Fruit fly (Drosophila melanogaster) whole organism, embryonic: ENCODE results near the gene CG34283.
A peak's percentile ranks its signal among the peaks of the same experiment; 100 is the strongest.

Experiments
- Awh ChIP-seq: fragments of 200-800 bp; sonication (Bioruptor generic); IDR thresholded peaks from 2 replicates; pipeline ENCODE4, ENCODE4 v1.3.6; 2022; ENCODE audit warnings: missing biosample characterization, missing genetic modification characterization
- CG10147 ChIP-seq: fragments of 200-800 bp; sonication (Bioruptor generic); optimal IDR thresholded peaks from 2 replicates; lab custom pipeline; 2019; ENCODE audit warnings: missing biosample characterization, mild to moderate bottlenecking, missing genetic modification characterization, moderate library complexity
- CG10267 ChIP-seq: fragments of 200-800 bp; sonication (Bioruptor generic); optimal IDR thresholded peaks from 2 replicates; lab custom pipeline; 2018; ENCODE audit warnings: missing biosample characterization, mild to moderate bottlenecking, missing genetic modification characterization, moderate library complexity
- CG10321 ChIP-seq: fragments of 200-800 bp; sonication (Bioruptor generic); IDR thresholded peaks from 2 replicates; pipeline ENCODE4 v1.3.6; 2022; ENCODE audit warnings: missing biosample characterization, missing genetic modification characterization
- CG12104 ChIP-seq: fragments of 200-800 bp; sonication (Bioruptor generic); optimal IDR thresholded peaks from 3 replicates; lab custom pipeline; 2016; ENCODE audit warnings: missing biosample characterization, missing genetic modification characterization
- CG1233 ChIP-seq: fragments of 200-800 bp; sonication (Bioruptor generic); optimal IDR thresholded peaks from 4 replicates; lab custom pipeline; 2018; ENCODE audit warnings: missing biosample characterization, mild to moderate bottlenecking, missing genetic modification characterization
- CG12391 ChIP-seq: fragments of 200-800 bp; sonication (Bioruptor generic); optimal IDR thresholded peaks from 3 replicates; lab custom pipeline; 2018; ENCODE audit warnings: missing biosample characterization, mild to moderate bottlenecking, missing genetic modification characterization, moderate library complexity
- CG14050 ChIP-seq: fragments of 200-800 bp; sonication (Bioruptor generic); IDR thresholded peaks from 3 replicates; pipeline ENCODE4 v1.3.6; 2022; ENCODE audit warnings: missing biosample characterization, missing genetic modification characterization
- CG14441 ChIP-seq: fragments of 200-800 bp; sonication (Bioruptor generic); IDR thresholded peaks from 2 replicates; pipeline ENCODE4 v1.3.6; 2022; ENCODE audit warnings: missing biosample characterization, missing genetic modification characterization
- CG15269 ChIP-seq: fragments of 200-800 bp; sonication (Bioruptor generic); optimal IDR thresholded peaks from 2 replicates; lab custom pipeline; 2018; ENCODE audit warnings: missing biosample characterization, mild to moderate bottlenecking, missing genetic modification characterization, moderate library complexity
- CG15514 ChIP-seq: fragments of 200-800 bp; sonication (Bioruptor generic); optimal IDR thresholded peaks from 3 replicates; lab custom pipeline; 2017; ENCODE audit warnings: missing biosample characterization, missing genetic modification characterization, mild to moderate bottlenecking, moderate library complexity, missing genetic modification reagents
- CG15601 ChIP-seq: fragments of 200-800 bp; sonication (Bioruptor generic); optimal IDR thresholded peaks from 3 replicates; lab custom pipeline; 2019; ENCODE audit warnings: missing biosample characterization, mild to moderate bottlenecking, missing genetic modification characterization, moderate library complexity
- CG18599 ChIP-seq: fragments of 200-800 bp; sonication (Bioruptor generic); optimal IDR thresholded peaks from 3 replicates; lab custom pipeline; 2017; ENCODE audit warnings: missing biosample characterization, missing genetic modification characterization, mild to moderate bottlenecking, moderate library complexity, missing genetic modification reagents
- CG18764 ChIP-seq: fragments of 200-800 bp; sonication (Bioruptor generic); optimal IDR thresholded peaks from 3 replicates; lab custom pipeline; 2016; ENCODE audit warnings: missing biosample characterization, missing genetic modification characterization
- CG2199 ChIP-seq: fragments of 200-800 bp; sonication (Bioruptor generic); IDR thresholded peaks from 3 replicates; pipeline ENCODE4 v1.3.6; 2022; ENCODE audit warnings: missing biosample characterization, missing genetic modification characterization
- CG30020 ChIP-seq: fragments of 200-800 bp; optimal IDR thresholded peaks from 2 replicates; lab custom pipeline; 2019; ENCODE audit warnings: missing biosample characterization, mild to moderate bottlenecking, missing genetic modification characterization, moderate library complexity
- CG33557 ChIP-seq: fragments of 200-800 bp; sonication (Bioruptor generic); optimal IDR thresholded peaks from 2 replicates; lab custom pipeline; 2019; ENCODE audit warnings: missing biosample characterization, mild to moderate bottlenecking, missing genetic modification characterization, moderate library complexity
- CG3995 ChIP-seq: fragments of 200-800 bp; sonication (Bioruptor generic); optimal IDR thresholded peaks from 3 replicates; lab custom pipeline; 2016; ENCODE audit warnings: missing biosample characterization, missing genetic modification characterization
- CG4820 ChIP-seq: fragments of 200-800 bp; sonication (Bioruptor generic); optimal IDR thresholded peaks from 3 replicates; lab custom pipeline; 2016; ENCODE audit warnings: missing biosample characterization, missing genetic modification characterization
- CG5245 ChIP-seq: fragments of 200-800 bp; sonication (Bioruptor generic); optimal IDR thresholded peaks from 3 replicates; lab custom pipeline; 2016; ENCODE audit warnings: missing biosample characterization, missing genetic modification characterization
- CG9817 ChIP-seq: fragments of 200-800 bp; sonication (Bioruptor generic); optimal IDR thresholded peaks from 2 replicates; lab custom pipeline; 2018; ENCODE audit warnings: missing biosample characterization, mild to moderate bottlenecking, missing genetic modification characterization, moderate library complexity
- Chrac-16 ChIP-seq: fragments of 200-800 bp; sonication (Bioruptor generic); optimal IDR thresholded peaks from 3 replicates; lab custom pipeline; 2016; ENCODE audit warnings: missing biosample characterization, missing genetic modification characterization
- D ChIP-seq, 2 experiments: fragments of 200-800 bp in 1 of 2; fragments of >200 bp in 1 of 2; sonication (Bioruptor generic) in 1 of 2; optimal IDR thresholded peaks; 2 replicates in 1 of 2; 3 replicates in 1 of 2; lab custom pipeline; 2017; ENCODE audit warnings: mild to moderate bottlenecking in 1 of 2, missing biosample characterization in 1 of 2, missing genetic modification characterization in 1 of 2, missing genetic modification reagents in 1 of 2
- Dad ChIP-seq: fragments of 200-800 bp; sonication (Bioruptor generic); optimal IDR thresholded peaks from 3 replicates; lab custom pipeline; 2016; ENCODE audit warnings: missing biosample characterization, missing genetic modification characterization
- Ets65A ChIP-seq: fragments of 200-800 bp; sonication (Bioruptor generic); peaks from one replicate; lab custom pipeline; 2016; ENCODE audit warnings: missing biosample characterization, missing genetic modification characterization
- Sry-δ ChIP-seq: fragments of 200-800 bp; sonication (Bioruptor generic); optimal IDR thresholded peaks from 2 replicates; lab custom pipeline; 2016; ENCODE audit warnings: missing biosample characterization, missing genetic modification characterization
- Usf ChIP-seq: fragments of 200-800 bp; sonication (Bioruptor generic); optimal IDR thresholded peaks from 2 replicates; lab custom pipeline; 2017; ENCODE audit warnings: missing genotype, missing biosample characterization, missing genetic modification characterization
- YL-1 ChIP-seq: fragments of 200-800 bp; sonication (Bioruptor generic); optimal IDR thresholded peaks from 3 replicates; lab custom pipeline; 2017; ENCODE audit warnings: missing biosample characterization, mild to moderate bottlenecking, missing genetic modification characterization
- al ChIP-seq: fragments of 200-800 bp; sonication (Bioruptor generic); IDR thresholded peaks from 2 replicates; pipeline ENCODE4 v1.3.6; 2022; ENCODE audit warnings: missing biosample characterization, missing genetic modification characterization
- amos ChIP-seq: fragments of 200-800 bp; sonication (Bioruptor generic); IDR thresholded peaks from 2 replicates; pipeline ENCODE4 v1.3.6; 2022; ENCODE audit warnings: missing biosample characterization, missing genetic modification characterization; ENCODE audit not compliant: partially characterized antibody
- bigmax ChIP-seq: fragments of 200-800 bp; sonication (Bioruptor generic); optimal IDR thresholded peaks from 2 replicates; lab custom pipeline; 2018; ENCODE audit warnings: missing biosample characterization, mild to moderate bottlenecking, missing genetic modification characterization
- cas ChIP-seq: fragments of 200-800 bp; sonication (Bioruptor generic); IDR thresholded peaks from 2 replicates; pipeline ENCODE4 v1.3.6; 2022; ENCODE audit warnings: missing biosample characterization, missing genetic modification characterization
- cato ChIP-seq: fragments of 200-800 bp; sonication (Bioruptor generic); optimal IDR thresholded peaks from 2 replicates; lab custom pipeline; 2016; ENCODE audit warnings: missing biosample characterization, missing genetic modification characterization, borderline replicate concordance
- cwo ChIP-seq: fragments of 200-800 bp; sonication (Bioruptor generic); optimal IDR thresholded peaks from 3 replicates; lab custom pipeline; 2017; ENCODE audit warnings: missing biosample characterization, missing genetic modification characterization, mild to moderate bottlenecking, moderate library complexity, missing genetic modification reagents
- dmrt11E ChIP-seq: fragments of 200-800 bp; sonication (Bioruptor generic); optimal IDR thresholded peaks from 3 replicates; lab custom pipeline; 2018; ENCODE audit warnings: missing biosample characterization, mild to moderate bottlenecking, missing genetic modification characterization, moderate library complexity
- ewg ChIP-seq: fragments of 200-800 bp; sonication (Bioruptor generic); optimal IDR thresholded peaks from 3 replicates; lab custom pipeline; 2017; ENCODE audit warnings: mild to moderate bottlenecking, missing biosample characterization, missing genetic modification reagents, missing genetic modification characterization
- gem ChIP-seq: fragments of 200-800 bp; sonication (Bioruptor generic); optimal IDR thresholded peaks from 2 replicates; lab custom pipeline; 2019; ENCODE audit warnings: missing biosample characterization, mild to moderate bottlenecking, missing genetic modification characterization, moderate library complexity
- ham ChIP-seq: fragments of 200-800 bp; sonication (Bioruptor generic); IDR thresholded peaks from 2 replicates; pipeline ENCODE4 v1.3.6; 2022; ENCODE audit warnings: missing biosample characterization, missing genetic modification characterization
- klu ChIP-seq: fragments of 200-800 bp; sonication (Bioruptor generic); IDR thresholded peaks from 2 replicates; pipeline ENCODE4 v1.3.6; 2022; ENCODE audit warnings: missing biosample characterization, missing genetic modification characterization
- knrl ChIP-seq: fragments of 200-800 bp; sonication (Bioruptor generic); IDR thresholded peaks from 3 replicates; pipeline ENCODE4 v1.3.6; 2022; ENCODE audit warnings: missing biosample characterization, missing genetic modification characterization; ENCODE audit not compliant: partially characterized antibody
- lbe ChIP-seq: fragments of 200-800 bp; sonication (Bioruptor generic); optimal IDR thresholded peaks from 2 replicates; lab custom pipeline; 2016; ENCODE audit warnings: missing biosample characterization, mild to moderate bottlenecking, missing genetic modification characterization
- lmd ChIP-seq: fragments of 200-800 bp; sonication (Bioruptor generic); IDR thresholded peaks from 2 replicates; pipeline ENCODE4 v1.3.6; 2022; ENCODE audit warnings: missing biosample characterization, missing genetic modification characterization
- nerfin-2 ChIP-seq: fragments of 200-800 bp; sonication (Bioruptor generic); IDR thresholded peaks from 2 replicates; pipeline ENCODE4 v1.3.6; 2022; ENCODE audit warnings: missing biosample characterization, missing genetic modification characterization; ENCODE audit not compliant: partially characterized antibody
- psq ChIP-seq: fragments of 200-800 bp; sonication (Bioruptor generic); optimal IDR thresholded peaks from 2 replicates; lab custom pipeline; 2017; ENCODE audit warnings: missing biosample characterization, missing genetic modification characterization
- pum ChIP-seq: fragments of 200-800 bp; sonication (Bioruptor generic); optimal IDR thresholded peaks from 2 replicates; lab custom pipeline; 2016; ENCODE audit warnings: missing biosample characterization, missing genetic modification characterization
- ranshi ChIP-seq: fragments of 200-800 bp; sonication (Bioruptor generic); IDR thresholded peaks from 2 replicates; pipeline ENCODE4 v1.3.6; 2022; ENCODE audit warnings: missing biosample characterization, missing genetic modification characterization
- seq ChIP-seq: fragments of 200-800 bp; sonication (Bioruptor generic); IDR thresholded peaks from 2 replicates; pipeline ENCODE4 v1.3.6; 2022; ENCODE audit warnings: missing biosample characterization, missing genetic modification characterization
- trem ChIP-seq: fragments of 200-800 bp; optimal IDR thresholded peaks from 3 replicates; lab custom pipeline; 2019; ENCODE audit warnings: missing biosample characterization, mild to moderate bottlenecking, missing genetic modification characterization, moderate library complexity
- wdn ChIP-seq: fragments of 200-800 bp; sonication (Bioruptor generic); IDR thresholded peaks from 2 replicates; pipeline ENCODE4 v1.3.6; 2022; ENCODE audit warnings: missing biosample characterization, missing genetic modification characterization

The CG34283 gene

DNA sequence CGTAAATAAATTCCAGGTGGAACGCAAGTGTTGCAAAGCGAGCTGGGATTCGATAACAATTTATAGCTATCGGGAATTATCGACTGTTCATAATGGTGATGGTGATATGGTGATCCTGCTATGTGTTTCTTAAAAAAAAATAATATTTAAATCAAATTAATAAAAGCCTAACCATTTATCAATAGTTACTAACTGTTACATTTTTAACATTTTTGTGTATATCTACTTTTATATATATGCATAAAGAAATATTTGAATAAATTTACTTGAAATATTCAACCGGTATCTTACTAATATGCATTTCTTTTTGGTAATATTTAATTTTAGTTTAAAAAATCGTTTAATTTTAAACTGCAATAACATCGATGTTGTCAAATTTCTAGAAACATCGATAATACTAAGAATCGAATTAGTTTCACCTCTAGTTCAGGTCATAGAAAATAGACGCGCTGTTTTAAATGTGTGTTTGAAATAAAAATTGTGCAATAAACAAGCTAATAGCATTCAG is 23.6 kb upstream of the CG34283 start, which contains the start of the genes PGS1 and gwl (continued):
- peak; percentile 73 for TF ChIP-seq CG12104
- peak; percentile 74 for TF ChIP-seq Chrac-16 (GFP tag; lab: Kevin White, UChicago)
- TF ChIP-seq pum = peak; percentile 34
- TF ChIP-seq psq (GFP tag; lab: Kevin White, UChicago) = peak; percentile 61
- no peak for TF ChIP-seq CG2199
- TF ChIP-seq cas (GFP tag; lab: Robert Waterston, UW) = peak; percentile 73
- TF ChIP-seq CG15269 (tag; lab: Kevin White, UChicago) = peak; percentile 75
- peak; percentile 84 for TF ChIP-seq lmd (GFP tag; lab: Robert Waterston, UW)
- TF ChIP-seq CG30020 (tag; lab: Kevin White, UChicago) = peak; percentile 67
- TF ChIP-seq CG12391 (tag; lab: Kevin White, UChicago) = peak; percentile 87
- TF ChIP-seq knrl (GFP tag; lab: Robert Waterston, UW) = peak; percentile 71; the same call in 2 of the 3 replicates
- TF ChIP-seq CG33557 (GFP tag; lab: Kevin White, UChicago) = peak; percentile 76
- TF ChIP-seq Sry-δ = peak; percentile 75
- peak; percentile 83 for TF ChIP-seq dmrt11E (tag; lab: Kevin White, UChicago)
- no peak for TF ChIP-seq ham (GFP tag; lab: Robert Waterston, UW)
- TF ChIP-seq CG14050 = peak; percentile 33; the same call in 1 of the 3 replicates
- no peak for TF ChIP-seq CG1233 (GFP tag; lab: Kevin White, UChicago)
- TF ChIP-seq Usf = peak; percentile 42
- TF ChIP-seq cato (GFP tag; lab: Kevin White, UChicago) = peak; percentile 33
- no peak for TF ChIP-seq CG10321 (GFP tag; lab: Robert Waterston, UW)
- TF ChIP-seq bigmax (GFP tag; lab: Kevin White, UChicago) = no peak
- TF ChIP-seq Dad (GFP tag; lab: Kevin White, UChicago) = peak; percentile 5
- TF ChIP-seq CG10147 = no peak
- TF ChIP-seq cwo = peak; percentile 35
- no peak for TF ChIP-seq YL-1
- TF ChIP-seq CG9817 = peak; percentile 80
- TF ChIP-seq ranshi (GFP tag; lab: Robert Waterston, UW) = peak; percentile 79; the same call in 1 of the 2 replicates
- peak; percentile 51 for TF ChIP-seq CG3995
- peak; percentile 81 for TF ChIP-seq al
- peak; percentile 64 for TF ChIP-seq CG4820
- peak; percentile 89 for TF ChIP-seq gem (tag; lab: Kevin White, UChicago)
- peak; percentile 94 for TF ChIP-seq CG10267 (tag; lab: Kevin White, UChicago)
- no peak for TF ChIP-seq CG15601
- TF ChIP-seq Awh (GFP tag; lab: Robert Waterston, UW) = peak; percentile 70
- TF ChIP-seq amos (GFP tag; lab: Robert Waterston, UW) = peak; percentile 46; the same call in 1 of the 2 replicates
- no peak for TF ChIP-seq nerfin-2 (GFP tag; lab: Robert Waterston, UW)
- peak; percentile 52; the same call in 1 of the 2 replicates for TF ChIP-seq wdn
- peak; percentile 35 for TF ChIP-seq ewg (GFP tag; lab: Kevin White, UChicago)
- peak; percentile 80 for TF ChIP-seq CG14441 (GFP tag; lab: Robert Waterston, UW)
- TF ChIP-seq trem = peak; percentile 65
- TF ChIP-seq D (optimal IDR thresholded peaks at IDR 0.05; lab: Kevin White, UChicago) = no peak
- peak; percentile 1 for TF ChIP-seq D (GFP tag; optimal IDR thresholded peaks at IDR 0.05; lab: Kevin White, UChicago)
- no peak for TF ChIP-seq CG18599 (GFP tag; lab: Kevin White, UChicago)
- TF ChIP-seq Ets65A (GFP tag; lab: Kevin White, UChicago) = peak; percentile 59
- peak; percentile 45 for TF ChIP-seq CG15514 (GFP tag; lab: Kevin White, UChicago)
- no peak for TF ChIP-seq lbe (GFP tag; lab: Kevin White, UChicago)
- peak; percentile 31 for TF ChIP-seq CG5245 (GFP tag; lab: Kevin White, UChicago)
- TF ChIP-seq seq (GFP tag; lab: Robert Waterston, UW) = no peak; the same call in 1 of the 2 replicates
- peak; percentile 76 for TF ChIP-seq klu (GFP tag; lab: Robert Waterston, UW)
- TF ChIP-seq CG18764 (GFP tag; lab: Kevin White, UChicago) = peak; percentile 65
